Worm (Caenorhabditis elegans): Measurements from ENCODE around the gene pfk-1.2.

pfk-1.2 gene

DNA sequence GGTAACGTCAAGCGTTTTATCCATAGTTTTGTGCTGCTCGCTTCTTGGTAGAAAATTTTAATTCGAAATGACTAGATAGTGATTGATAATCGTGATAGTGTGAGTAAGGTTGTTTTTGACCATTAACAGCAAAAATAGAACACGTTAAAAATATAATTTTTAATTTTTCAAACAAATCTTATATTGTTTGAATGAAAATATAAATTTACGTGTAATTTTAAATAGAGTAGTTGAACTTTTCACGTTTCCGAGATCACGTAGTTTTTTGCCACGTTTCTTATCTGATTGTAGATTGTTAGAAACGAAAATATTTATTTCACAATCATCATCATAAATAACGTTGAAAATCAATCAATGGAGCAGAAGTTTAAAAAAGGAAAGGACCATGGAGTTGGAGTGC lies at the start of gene pfk-1.2, which contains the start of gene C50F4.10:
pfk-1.2 (plus strand) TSS at position 325 of the 400 bp plus-strand sequence.
C50F4.10 (minus strand) TSS at position 101 of the 400 bp plus-strand sequence.
- TF ChIP-seq ztf-29 (GFP tag; IDR thresholded peaks at IDR 0.05) (no peak), ref-1 (GFP tag; conservative IDR thresholded peaks at IDR 0.05) (no peak), med-1 (GFP tag; optimal IDR thresholded peaks at IDR 0.05; ENCODE audit: insufficient read depth) (no peak), ztf-23 (GFP tag; IDR thresholded peaks at IDR 0.05) (no peak), flt-1 (GFP tag; IDR thresholded peaks at IDR 0.05) (no peak), tab-1 (GFP tag; IDR thresholded peaks at IDR 0.05) (no peak), cog-1 (tag; optimal IDR thresholded peaks at IDR 0.05) (no peak), T22C8.4 (GFP tag; IDR thresholded peaks at IDR 0.05) (no peak), klf-2 (GFP tag; conservative IDR thresholded peaks at IDR 0.05) (no peak)

DNA sequence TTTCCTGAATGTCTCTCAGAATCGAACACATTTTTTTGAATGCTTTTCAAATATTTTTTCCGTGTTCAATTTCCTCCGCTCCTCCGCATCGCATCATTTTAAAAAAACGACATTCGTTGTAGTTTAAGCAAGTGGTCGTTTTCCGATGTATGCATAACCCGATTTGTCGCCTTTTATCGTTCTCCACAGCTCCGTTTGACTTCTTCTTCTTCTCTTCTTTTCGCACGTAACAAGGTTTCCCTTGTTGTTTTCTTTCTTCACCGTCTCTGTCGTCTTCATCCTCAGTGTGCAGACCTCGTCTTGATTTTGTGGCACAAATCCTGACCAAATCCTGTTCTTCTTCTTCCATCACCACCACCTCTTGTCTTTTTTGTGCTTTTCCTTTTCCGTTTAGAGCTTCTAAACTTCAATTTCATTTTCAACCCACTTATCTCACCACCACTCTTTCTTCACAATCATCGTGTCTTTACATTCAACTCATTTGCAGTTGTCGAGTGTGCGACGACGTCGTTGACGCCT lies 47.8 kb upstream of the pfk-1.2 start, which contains the start of gene K06A4.2:
K06A4.2 (plus strand) TSS at position 469 of the 519 bp plus-strand sequence.
- TF ChIP-seq T22C8.4 (GFP tag; IDR thresholded peaks at IDR 0.05), result no peak
- TF ChIP-seq ref-1 (GFP tag; conservative IDR thresholded peaks at IDR 0.05), result no peak
- no peak for TF ChIP-seq tab-1 (GFP tag; IDR thresholded peaks at IDR 0.05)
- TF ChIP-seq med-1 (GFP tag; optimal IDR thresholded peaks at IDR 0.05; ENCODE audit: insufficient read depth), result no peak
- no peak for TF ChIP-seq cog-1 (tag; optimal IDR thresholded peaks at IDR 0.05)
- no peak for TF ChIP-seq ztf-23 (GFP tag; IDR thresholded peaks at IDR 0.05)

DNA sequence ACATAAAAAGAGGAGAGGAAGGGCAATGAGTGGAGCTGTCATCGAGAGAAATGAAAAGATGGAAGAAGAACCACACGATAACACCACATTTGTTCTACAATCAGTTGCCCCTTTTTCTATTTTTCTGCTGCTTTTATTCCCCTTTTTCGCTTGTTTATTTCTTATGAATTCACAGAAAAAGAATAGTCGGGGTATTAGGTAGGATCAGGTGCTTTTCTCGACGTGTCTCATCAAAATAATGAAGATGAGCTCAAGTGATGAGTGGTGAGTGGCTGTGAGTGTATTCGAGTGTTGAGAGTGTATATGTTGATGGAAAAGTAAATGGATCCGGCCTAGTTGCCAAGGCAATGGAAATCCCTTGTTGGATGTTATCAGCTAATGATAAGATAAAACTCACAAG lies 46.1 kb upstream of the pfk-1.2 start:
- TF ChIP-seq flt-1 (GFP tag; IDR thresholded peaks at IDR 0.05), result no peak
- TF ChIP-seq ztf-29 (GFP tag; IDR thresholded peaks at IDR 0.05), result no peak
- no peak for TF ChIP-seq cog-1 (tag; optimal IDR thresholded peaks at IDR 0.05)
- TF ChIP-seq med-1 (GFP tag; optimal IDR thresholded peaks at IDR 0.05; ENCODE audit: insufficient read depth), result no peak
- TF ChIP-seq tab-1 (GFP tag; IDR thresholded peaks at IDR 0.05), result no peak
- TF ChIP-seq ztf-23 (GFP tag; IDR thresholded peaks at IDR 0.05), result no peak
- no peak for TF ChIP-seq T22C8.4 (GFP tag; IDR thresholded peaks at IDR 0.05)
- TF ChIP-seq klf-2 (GFP tag; conservative IDR thresholded peaks at IDR 0.05), result no peak
- TF ChIP-seq ref-1 (GFP tag; conservative IDR thresholded peaks at IDR 0.05), result no peak

DNA sequence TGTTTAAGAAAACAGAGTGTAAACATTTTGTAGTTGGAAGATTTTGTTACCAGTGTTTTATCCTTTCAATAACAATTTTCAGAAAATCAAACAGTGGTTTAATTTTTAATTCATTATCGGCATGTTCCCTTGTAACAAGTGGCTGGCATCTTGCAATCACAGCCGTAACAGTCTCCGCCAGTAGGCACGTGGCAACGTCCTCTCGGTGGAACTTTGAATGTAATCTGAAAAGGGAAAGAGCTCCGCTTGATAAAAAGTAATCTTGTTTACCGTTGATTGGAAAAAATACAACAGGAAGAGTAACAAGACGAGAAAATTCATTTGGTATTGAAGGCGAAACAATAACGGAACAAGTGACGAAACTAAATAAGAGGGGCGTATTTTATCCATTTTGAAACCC lies 42.2 kb upstream of the pfk-1.2 start, which contains the start of gene K06A4.10:
K06A4.10 (minus strand) TSS at position 390 of the 400 bp plus-strand sequence.
- no peak for TF ChIP-seq T22C8.4 (GFP tag; IDR thresholded peaks at IDR 0.05)
- no peak for TF ChIP-seq ztf-29 (GFP tag; IDR thresholded peaks at IDR 0.05)
- TF ChIP-seq ref-1 (GFP tag; conservative IDR thresholded peaks at IDR 0.05), result no peak
- TF ChIP-seq cog-1 (tag; optimal IDR thresholded peaks at IDR 0.05), result no peak
- no peak for TF ChIP-seq tab-1 (GFP tag; IDR thresholded peaks at IDR 0.05)

DNA sequence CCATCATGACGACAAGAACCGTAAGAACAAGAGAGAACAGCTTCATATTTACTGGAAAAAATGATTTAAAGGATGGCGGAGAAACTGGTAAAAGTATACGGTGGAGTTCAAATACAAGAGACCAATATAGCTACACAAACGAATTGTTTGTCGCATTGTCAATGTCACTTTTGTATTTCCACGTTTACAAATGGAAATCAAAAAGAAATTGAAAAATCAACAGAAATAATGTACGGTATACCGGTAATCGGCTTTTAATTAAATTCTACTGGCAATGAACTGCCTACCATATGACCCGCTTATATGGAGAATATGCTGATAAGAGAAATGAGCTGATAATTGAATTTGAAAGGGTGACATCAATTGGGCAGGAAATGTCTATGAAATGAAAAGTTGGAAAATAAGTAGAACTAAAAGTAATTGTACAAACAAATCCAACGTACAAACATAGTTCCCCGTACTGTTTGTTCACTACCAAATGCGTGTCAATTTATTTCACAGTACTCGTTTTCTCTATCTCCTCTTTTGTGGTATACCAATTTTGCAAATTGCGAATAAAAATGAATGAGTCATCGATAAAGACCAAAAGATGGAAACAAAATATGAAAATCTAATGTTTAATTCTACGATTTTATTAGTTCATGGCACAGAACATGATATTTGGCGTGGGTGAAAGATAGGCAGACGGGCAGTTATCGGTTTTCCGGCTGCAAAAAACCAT lies 40.0 kb upstream of the pfk-1.2 start, which contains the start of gene K06A4.7:
K06A4.7 (minus strand) TSS at position 51 of the 721 bp plus-strand sequence.
- TF ChIP-seq med-1 (GFP tag; optimal IDR thresholded peaks at IDR 0.05; ENCODE audit: insufficient read depth), result no peak
- no peak for TF ChIP-seq flt-1 (GFP tag; IDR thresholded peaks at IDR 0.05)
- no peak for TF ChIP-seq ref-1 (GFP tag; conservative IDR thresholded peaks at IDR 0.05)
- TF ChIP-seq klf-2 (GFP tag; conservative IDR thresholded peaks at IDR 0.05), result no peak
- TF ChIP-seq ztf-29 (GFP tag; IDR thresholded peaks at IDR 0.05), result no peak
- TF ChIP-seq tab-1 (GFP tag; IDR thresholded peaks at IDR 0.05), result no peak
- no peak for TF ChIP-seq ztf-23 (GFP tag; IDR thresholded peaks at IDR 0.05)
- TF ChIP-seq T22C8.4 (GFP tag; IDR thresholded peaks at IDR 0.05), result no peak
- TF ChIP-seq cog-1 (tag; optimal IDR thresholded peaks at IDR 0.05), result no peak

DNA sequence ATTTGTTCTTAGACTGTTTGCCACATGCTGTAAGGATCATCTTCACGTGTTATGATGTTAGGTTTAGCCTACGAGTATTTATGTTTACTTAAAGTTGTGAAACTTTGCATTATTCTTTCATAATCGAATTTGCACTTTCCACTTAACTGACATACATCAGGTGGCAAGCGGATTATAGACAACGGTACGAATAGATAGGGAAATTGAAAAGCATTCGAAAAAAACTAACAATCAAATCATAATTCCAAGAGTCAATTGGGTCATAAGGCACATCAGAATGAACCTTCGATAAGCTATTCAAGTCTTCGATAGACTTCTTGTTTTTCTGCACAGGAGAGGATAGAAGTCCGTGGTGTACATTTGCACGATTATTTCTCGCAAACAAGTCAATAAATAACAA lies 39.1 kb upstream of the pfk-1.2 start:
- TF ChIP-seq tab-1 (GFP tag; IDR thresholded peaks at IDR 0.05) (no peak), flt-1 (GFP tag; IDR thresholded peaks at IDR 0.05) (no peak), ref-1 (GFP tag; conservative IDR thresholded peaks at IDR 0.05) (no peak), ztf-29 (GFP tag; IDR thresholded peaks at IDR 0.05) (no peak), med-1 (GFP tag; optimal IDR thresholded peaks at IDR 0.05; ENCODE audit: insufficient read depth) (no peak), T22C8.4 (GFP tag; IDR thresholded peaks at IDR 0.05) (no peak), ztf-23 (GFP tag; IDR thresholded peaks at IDR 0.05) (no peak), klf-2 (GFP tag; conservative IDR thresholded peaks at IDR 0.05) (no peak), cog-1 (tag; optimal IDR thresholded peaks at IDR 0.05) (no peak)

DNA sequence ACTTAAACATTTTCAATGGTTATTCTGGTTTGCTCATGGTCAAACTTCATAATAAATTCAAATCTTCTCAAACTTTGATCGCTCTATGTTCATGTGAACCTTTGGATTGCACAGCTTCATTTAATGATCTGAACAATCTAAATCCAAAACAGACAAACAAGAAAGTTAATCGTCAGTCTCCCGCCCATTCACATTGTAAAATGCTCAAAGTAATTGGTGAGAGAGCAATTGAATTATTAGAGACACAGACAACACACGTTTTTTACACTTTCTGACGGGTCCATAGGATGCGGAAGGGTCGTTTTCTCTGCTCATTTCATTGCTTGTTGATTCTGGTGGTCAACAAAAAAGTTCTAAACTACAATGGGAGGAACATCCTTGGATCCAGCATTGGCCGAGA lies 34.9 kb upstream of the pfk-1.2 start, which contains the start of gene gsnl-1:
gsnl-1 (plus strand) TSS at position 301 of the 400 bp plus-strand sequence.
- no peak for TF ChIP-seq ztf-23 (GFP tag; IDR thresholded peaks at IDR 0.05)
- TF ChIP-seq flt-1 (GFP tag; IDR thresholded peaks at IDR 0.05), result no peak
- TF ChIP-seq cog-1 (tag; optimal IDR thresholded peaks at IDR 0.05), result no peak
- no peak for TF ChIP-seq tab-1 (GFP tag; IDR thresholded peaks at IDR 0.05)
- no peak for TF ChIP-seq T22C8.4 (GFP tag; IDR thresholded peaks at IDR 0.05)
- TF ChIP-seq med-1 (GFP tag; optimal IDR thresholded peaks at IDR 0.05; ENCODE audit: insufficient read depth), result no peak
- TF ChIP-seq ztf-29 (GFP tag; IDR thresholded peaks at IDR 0.05), result no peak
- no peak for TF ChIP-seq klf-2 (GFP tag; conservative IDR thresholded peaks at IDR 0.05)
- no peak for TF ChIP-seq ref-1 (GFP tag; conservative IDR thresholded peaks at IDR 0.05)

DNA sequence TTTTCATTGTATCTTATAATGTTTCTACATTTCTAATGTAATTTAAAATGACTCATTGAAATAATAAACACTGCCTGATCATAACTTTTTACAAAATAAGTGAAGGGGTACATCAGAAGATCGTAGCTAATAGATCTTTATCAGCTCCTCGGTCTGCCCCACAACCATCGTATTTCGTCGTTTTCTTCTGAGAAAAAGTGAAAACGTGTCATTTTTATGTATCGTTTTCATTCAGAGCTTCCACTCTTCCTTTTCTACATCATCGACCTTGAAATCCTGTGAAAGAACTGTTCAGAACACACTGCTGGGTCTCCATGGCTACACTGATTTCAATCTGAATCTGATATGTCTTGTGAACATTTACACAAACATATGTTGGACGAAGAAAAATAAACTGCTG lies 32.3 kb upstream of the pfk-1.2 start:
- TF ChIP-seq klf-2 (GFP tag; conservative IDR thresholded peaks at IDR 0.05) (no peak), cog-1 (tag; optimal IDR thresholded peaks at IDR 0.05) (no peak), T22C8.4 (GFP tag; IDR thresholded peaks at IDR 0.05) (no peak), med-1 (GFP tag; optimal IDR thresholded peaks at IDR 0.05; ENCODE audit: insufficient read depth) (no peak)

DNA sequence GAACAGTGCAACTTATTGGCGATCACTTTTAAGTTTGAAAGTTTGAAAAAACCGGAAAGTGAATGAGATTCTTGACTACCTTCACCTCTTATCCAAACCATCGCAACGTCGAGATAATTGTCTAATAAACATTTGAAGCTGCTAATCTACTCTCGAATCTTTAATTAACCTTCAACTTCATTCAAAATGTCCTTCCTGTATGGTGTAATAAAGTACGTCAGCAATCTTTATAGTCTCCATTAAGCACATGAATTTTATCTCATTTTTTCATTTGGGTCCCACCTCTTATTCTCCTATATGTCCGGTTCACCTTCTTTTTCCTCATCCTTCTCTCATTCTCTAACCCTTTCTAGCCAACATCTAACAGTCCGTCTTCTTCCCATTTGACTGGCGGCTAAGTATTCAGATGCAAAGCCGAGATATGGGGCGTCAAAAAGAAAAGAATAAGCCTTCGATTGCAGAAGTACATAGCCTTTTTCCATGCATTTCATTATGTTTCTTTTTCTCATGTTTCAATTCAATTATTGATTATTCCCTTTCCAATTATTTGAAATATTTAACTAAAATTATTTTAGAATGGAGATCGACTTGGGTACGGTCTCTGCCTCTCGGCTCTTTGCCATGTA lies 30.7 kb upstream of the pfk-1.2 start, which contains the start of gene swt-5:
swt-5 (plus strand) TSS at position 576 of the 626 bp plus-strand sequence.
- TF ChIP-seq ref-1 (GFP tag; conservative IDR thresholded peaks at IDR 0.05), result no peak
- TF ChIP-seq cog-1 (tag; optimal IDR thresholded peaks at IDR 0.05), result no peak
- no peak for TF ChIP-seq med-1 (GFP tag; optimal IDR thresholded peaks at IDR 0.05; ENCODE audit: insufficient read depth)
- TF ChIP-seq klf-2 (GFP tag; conservative IDR thresholded peaks at IDR 0.05), result no peak
- no peak for TF ChIP-seq ztf-29 (GFP tag; IDR thresholded peaks at IDR 0.05)
- TF ChIP-seq T22C8.4 (GFP tag; IDR thresholded peaks at IDR 0.05), result no peak
- TF ChIP-seq ztf-23 (GFP tag; IDR thresholded peaks at IDR 0.05), result no peak
- no peak for TF ChIP-seq tab-1 (GFP tag; IDR thresholded peaks at IDR 0.05)
- no peak for TF ChIP-seq flt-1 (GFP tag; IDR thresholded peaks at IDR 0.05)
